Worm (Caenorhabditis elegans): ENCODE measurements around the gene lgc-11.

DNA sequence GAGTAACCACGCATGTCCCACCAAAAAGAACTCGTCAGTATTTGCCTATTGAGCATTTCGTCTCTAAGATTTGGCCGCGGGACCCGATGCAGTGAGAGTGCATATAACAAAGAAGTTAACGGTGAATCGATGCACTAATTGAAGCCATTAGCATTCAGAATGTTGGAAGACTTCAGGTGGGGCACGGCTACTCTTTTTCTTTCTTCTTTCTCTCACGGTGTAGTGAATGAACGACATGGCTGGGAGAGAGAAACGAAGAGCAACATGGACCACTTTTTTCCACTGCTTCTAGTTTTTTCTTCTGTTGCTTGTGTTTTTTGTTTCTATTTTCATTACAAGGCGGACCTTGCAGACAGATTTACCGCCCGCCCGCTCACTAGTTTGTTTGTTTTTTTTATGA lies 34.6 kb upstream of the lgc-11 start:
- TF ChIP-seq bed-3 (GFP tag; optimal IDR thresholded peaks at IDR 0.05) (no peak), nhr-12 (tag; optimal IDR thresholded peaks at IDR 0.05) (no peak), mep-1 (tag; optimal IDR thresholded peaks at IDR 0.05) (no peak), snpc-4 (tag; optimal IDR thresholded peaks at IDR 0.05) (no peak), unc-39 (tag; optimal IDR thresholded peaks at IDR 0.05) (no peak), mab-5 (tag; optimal IDR thresholded peaks at IDR 0.05) (no peak), M03D4.4 (tag; optimal IDR thresholded peaks at IDR 0.05) (no peak), drap-1 (GFP tag; optimal IDR thresholded peaks at IDR 0.05) (no peak), nhr-237 (tag; optimal IDR thresholded peaks at IDR 0.05) (no peak)
